Worm (Caenorhabditis elegans): ENCODE results near the gene C11E4.7.

Gene C11E4.7

ce11 chrX:9608127-9608526 is 8.9 kb upstream of the C11E4.7 start (continued):
- TF ChIP-seq ZK337.2 (GFP tag; IDR thresholded peaks at IDR 0.05) = no peak
- no peak for TF ChIP-seq mep-1 (tag; optimal IDR thresholded peaks at IDR 0.05)
- TF ChIP-seq spr-3 (GFP tag; optimal IDR thresholded peaks at IDR 0.05) = no peak
- TF ChIP-seq mdl-1 (tag; optimal IDR thresholded peaks at IDR 0.05) = no peak
- TF ChIP-seq daf-16 (GFP tag; optimal IDR thresholded peaks at IDR 0.05) = peak in 1 of 2 experiments; percentile 7
- no peak for TF ChIP-seq daf-16 (tag; optimal IDR thresholded peaks at IDR 0.05)
- no peak for TF ChIP-seq ztf-11 (tag; optimal IDR thresholded peaks at IDR 0.05)
- no peak for TF ChIP-seq zip-11 (GFP tag; IDR thresholded peaks at IDR 0.05)
- TF ChIP-seq R02D3.7 (tag; optimal IDR thresholded peaks at IDR 0.05) = no peak
- TF ChIP-seq Y105C5A.15 (GFP tag; IDR thresholded peaks at IDR 0.05) = no peak
- TF ChIP-seq dpl-1 (GFP tag; optimal IDR thresholded peaks at IDR 0.05) = no peak
- no peak for TF ChIP-seq egl-27 (tag; optimal IDR thresholded peaks at IDR 0.05)
- no peak for TF ChIP-seq nhr-6 (tag; optimal IDR thresholded peaks at IDR 0.05)
- no peak for TF ChIP-seq hlh-11 (tag; optimal IDR thresholded peaks at IDR 0.05)
- TF ChIP-seq pqm-1 (tag; optimal IDR thresholded peaks at IDR 0.05) = no peak
- TF ChIP-seq daf-19 (GFP tag; conservative IDR thresholded peaks at IDR 0.05) = no peak
- TF ChIP-seq nhr-11 (tag; optimal IDR thresholded peaks at IDR 0.05) = peak; percentile 29
- TF ChIP-seq F37D6.2 (tag; optimal IDR thresholded peaks at IDR 0.05) = no peak

ce11 chrX:9610040-9610613 is 6.9 kb upstream of the C11E4.7 start, which contains the start of gene C11E4.6:
TSS of gene C11E4.6 (plus strand) at chrX:9610563.
- TF ChIP-seq vab-7 (GFP tag; IDR thresholded peaks at IDR 0.05) (no peak), R02D3.7 (tag; optimal IDR thresholded peaks at IDR 0.05) (no peak), fkh-10 (GFP tag; optimal IDR thresholded peaks at IDR 0.05) (peak; percentile 80), mes-2 (tag; optimal IDR thresholded peaks at IDR 0.05; ENCODE audit: poor library complexity, severe bottlenecking) (no peak), zip-2 (tag; optimal IDR thresholded peaks at IDR 0.05) (no peak)

- TF ChIP-seq unc-62 (GFP tag; optimal IDR thresholded peaks at IDR 0.05 in 1 of 2) (peak in 1 of 2 experiments; percentile 37), unc-62 (tag; optimal IDR thresholded peaks at IDR 0.05) (no peak), dmd-9 (GFP tag; IDR thresholded peaks at IDR 0.05) (no peak)
These were observed 3.1 kb downstream of the C11E4.7 start, which contains the start of gene C11E4.8 for ce11 chrX:9620136-9620535. TSS of gene C11E4.8 (plus strand) at chrX:9620436.

- no peak for TF ChIP-seq ceh-82 (tag; optimal IDR thresholded peaks at IDR 0.05)
- TF ChIP-seq mep-1 (tag; optimal IDR thresholded peaks at IDR 0.05) = no peak
- TF ChIP-seq nhr-6 (tag; optimal IDR thresholded peaks at IDR 0.05) = no peak
- 0 out of 2 replicates have a peak, but pooled peaks have one; percentile 33 for TF ChIP-seq ctbp-1 (GFP tag; IDR thresholded peaks at IDR 0.05)
- no peak for TF ChIP-seq T26A8.4 (GFP tag; IDR thresholded peaks at IDR 0.05)
- TF ChIP-seq dve-1 (tag; optimal IDR thresholded peaks at IDR 0.05; ENCODE audit: insufficient read depth) = no peak
- no peak for TF ChIP-seq mes-2 (tag; optimal IDR thresholded peaks at IDR 0.05; ENCODE audit: poor library complexity, severe bottlenecking)
- TF ChIP-seq ztf-11 (tag; optimal IDR thresholded peaks at IDR 0.05) = no peak
- TF ChIP-seq daf-16 (GFP tag; optimal IDR thresholded peaks at IDR 0.05) = peak; percentile 18 to 84
- TF ChIP-seq daf-16 (tag; optimal IDR thresholded peaks at IDR 0.05) = peak; percentile 65
- no peak for TF ChIP-seq fos-1 (tag; optimal IDR thresholded peaks at IDR 0.05)
- TF ChIP-seq ZK337.2 (GFP tag; IDR thresholded peaks at IDR 0.05) = peak; percentile 60; the same call in 1 of the 2 replicates
- TF ChIP-seq F37D6.2 (tag; optimal IDR thresholded peaks at IDR 0.05) = no peak
- peak; percentile 14 for TF ChIP-seq spr-3 (GFP tag; optimal IDR thresholded peaks at IDR 0.05)
- TF ChIP-seq lin-39 (tag; optimal IDR thresholded peaks at IDR 0.05) = no peak
- peak; percentile 53 for TF ChIP-seq arid-1 (GFP tag; conservative IDR thresholded peaks at IDR 0.05)
- no peak for TF ChIP-seq Y75B8A.6 (GFP tag; IDR thresholded peaks at IDR 0.05)
- no peak for TF ChIP-seq cey-2 (tag; optimal IDR thresholded peaks at IDR 0.05; ENCODE audit: borderline replicate concordance, insufficient read depth)
- no peak for TF ChIP-seq jun-1 (tag; optimal IDR thresholded peaks at IDR 0.05)
- TF ChIP-seq vab-7 (GFP tag; IDR thresholded peaks at IDR 0.05) = peak; percentile 82
- no peak for TF ChIP-seq sdz-12 (GFP tag; optimal IDR thresholded peaks at IDR 0.05)
- 0 out of 2 replicates have a peak, but pooled peaks have one; percentile 24 for TF ChIP-seq daf-19 (GFP tag; conservative IDR thresholded peaks at IDR 0.05)
- TF ChIP-seq mdl-1 (tag; optimal IDR thresholded peaks at IDR 0.05) = no peak
- no peak; the same call in 1 of the 2 replicates for TF ChIP-seq D1046.2 (GFP tag; IDR thresholded peaks at IDR 0.05)
- TF ChIP-seq dmd-9 (GFP tag; IDR thresholded peaks at IDR 0.05) = 0 out of 2 replicates have a peak, but pooled peaks have one; percentile 35
- peak; percentile 36 for TF ChIP-seq mxl-3 (GFP tag; optimal IDR thresholded peaks at IDR 0.05)
- TF ChIP-seq F10B5.3 (tag; optimal IDR thresholded peaks at IDR 0.05) = no peak
- no peak for TF ChIP-seq lin-15B (tag; optimal IDR thresholded peaks at IDR 0.05)
- no peak for TF ChIP-seq daf-8 (GFP tag; IDR thresholded peaks at IDR 0.05)
- TF ChIP-seq pqm-1 (tag; optimal IDR thresholded peaks at IDR 0.05) = no peak
- TF ChIP-seq ces-1 (GFP tag; optimal IDR thresholded peaks at IDR 0.05) = no peak
- peak; percentile 19 for TF ChIP-seq T20F7.1 (GFP tag; optimal IDR thresholded peaks at IDR 0.05)
- no peak for TF ChIP-seq fkh-10 (GFP tag; optimal IDR thresholded peaks at IDR 0.05)
These were observed 5.6 kb downstream of the C11E4.7 start for ce11 chrX:9622609-9623008.
